Worm (Caenorhabditis elegans) whole organism, young adult: ENCODE results near the gene pfd-1.
A peak's percentile ranks its signal among the peaks of the same experiment; 100 is the strongest.

ENCODE experiments used
- B0019.2 ChIP-seq: fragments of 200-800 bp; sonication (Bioruptor generic); conservative IDR thresholded peaks from 2 replicates; pipeline ENCODE4 v1.3.6; 2022; ENCODE audit warnings: missing genetic modification reagents, missing genetic modification characterization, missing compliant biosample characterization
- C06A6.2 ChIP-seq: fragments of 200-800 bp; sonication (Bioruptor generic); conservative IDR thresholded peaks from 2 replicates; pipeline ENCODE4 v1.3.6; 2022; ENCODE audit warnings: missing genetic modification characterization, missing compliant biosample characterization
- D2030.7 ChIP-seq: fragments of 200-800 bp; sonication (Bioruptor generic); IDR thresholded peaks from 2 replicates; pipeline ENCODE4 v1.3.6; 2022; ENCODE audit warnings: missing genetic modification reagents, missing genetic modification characterization, missing compliant biosample characterization
- F10E7.11 ChIP-seq: sonication (generic microtip); optimal IDR thresholded peaks from 2 replicates; lab custom pipeline; 2017; ENCODE audit warnings: mild to moderate bottlenecking, missing genetic modification characterization, moderate library complexity, missing compliant biosample characterization
- F22D6.2 ChIP-seq: sonication (generic microtip); optimal IDR thresholded peaks from 2 replicates; lab custom pipeline; 2016; ENCODE audit warnings: mild to moderate bottlenecking, missing genetic modification characterization, missing compliant biosample characterization
- F37B4.10 ChIP-seq: fragments of 200-800 bp; sonication (Bioruptor generic); IDR thresholded peaks from 2 replicates; pipeline ENCODE4 v1.3.6; 2022; ENCODE audit warnings: missing genetic modification characterization, missing compliant biosample characterization
- F52B5.7 ChIP-seq: sonication (generic microtip); optimal IDR thresholded peaks from 2 replicates; lab custom pipeline; 2016; ENCODE audit warnings: mild to moderate bottlenecking, missing genetic modification characterization, missing compliant biosample characterization
- F57A8.1 ChIP-seq: fragments of 200-800 bp; sonication (Bioruptor generic); optimal IDR thresholded peaks from 2 replicates; lab custom pipeline; 2018; ENCODE audit warnings: mild to moderate bottlenecking, missing genetic modification characterization, moderate library complexity, missing compliant biosample characterization
- K12H6.12 ChIP-seq: fragments of 200-800 bp; sonication (Bioruptor generic); optimal IDR thresholded peaks from 2 replicates; lab custom pipeline; 2018; ENCODE audit warnings: mild to moderate bottlenecking, missing genetic modification characterization, missing compliant biosample characterization
- T07F8.4 ChIP-seq: sonication (generic microtip); optimal IDR thresholded peaks from 2 replicates; lab custom pipeline; 2016; ENCODE audit warnings: mild to moderate bottlenecking, missing genetic modification characterization, moderate library complexity, missing compliant biosample characterization
- T26A5.8 ChIP-seq: sonication (generic microtip); optimal IDR thresholded peaks from 2 replicates; lab custom pipeline; 2016; ENCODE audit warnings: missing genetic modification characterization, missing compliant biosample characterization
- Y53F4B.3 ChIP-seq: fragments of 200-800 bp; sonication (Bioruptor generic); IDR thresholded peaks from 2 replicates; pipeline ENCODE4 v1.3.6; 2022; ENCODE audit warnings: missing genetic modification reagents, missing genetic modification characterization, missing compliant biosample characterization
- aptf-2 ChIP-seq: fragments of 200-800 bp; sonication (Bioruptor generic); conservative IDR thresholded peaks from 2 replicates; pipeline ENCODE4 v1.3.6; 2022; ENCODE audit warnings: missing genetic modification reagents, missing genetic modification characterization, missing compliant biosample characterization
- atf-7 ChIP-seq: sonication (generic microtip); optimal IDR thresholded peaks from 2 replicates; lab custom pipeline; 2017; ENCODE audit warnings: mild to moderate bottlenecking, missing genetic modification characterization, missing compliant biosample characterization
- bed-1 ChIP-seq: fragments of 200-800 bp; sonication (Bioruptor generic); IDR thresholded peaks from 2 replicates; pipeline ENCODE4 v1.3.6; 2022; ENCODE audit warnings: missing genetic modification reagents, missing genetic modification characterization, missing compliant biosample characterization
- bed-2 ChIP-seq: fragments of 200-800 bp; sonication (Bioruptor generic); IDR thresholded peaks from 2 replicates; pipeline ENCODE4 v1.3.6; 2022; ENCODE audit warnings: missing genetic modification reagents, missing genetic modification characterization, missing compliant biosample characterization
- ccch-3 ChIP-seq: fragments of 200-800 bp; sonication (Bioruptor generic); optimal IDR thresholded peaks from 2 replicates; lab custom pipeline; 2018; ENCODE audit warnings: mild to moderate bottlenecking, missing genetic modification characterization, missing compliant biosample characterization
- ceh-27 ChIP-seq: fragments of 200-800 bp; sonication (Bioruptor generic); optimal IDR thresholded peaks from 2 replicates; lab custom pipeline; 2018; ENCODE audit warnings: mild to moderate bottlenecking, missing genetic modification characterization, moderate library complexity, missing compliant biosample characterization
- ceh-91 ChIP-seq: fragments of 200-800 bp; sonication (Bioruptor generic); IDR thresholded peaks from 2 replicates; pipeline ENCODE4 v1.3.6; 2022; ENCODE audit warnings: missing genetic modification reagents, missing genetic modification characterization, missing compliant biosample characterization
- dox-1 ChIP-seq: fragments of 200-800 bp; sonication (Bioruptor generic); IDR thresholded peaks from 2 replicates; pipeline ENCODE4 v1.3.6; 2022; ENCODE audit warnings: missing genetic modification reagents, missing genetic modification characterization, missing compliant biosample characterization
- dpff-1 ChIP-seq: sonication (generic microtip); optimal IDR thresholded peaks from 2 replicates; lab custom pipeline; 2017; ENCODE audit warnings: mild to moderate bottlenecking, missing genetic modification characterization, missing compliant biosample characterization
- egl-44 ChIP-seq: fragments of 200-800 bp; sonication (Bioruptor generic); IDR thresholded peaks from 2 replicates; pipeline ENCODE4 v1.3.6; 2022; ENCODE audit warnings: missing genetic modification reagents, missing genetic modification characterization, missing compliant biosample characterization
- ets-4 ChIP-seq: fragments of 200-800 bp; sonication (Bioruptor generic); optimal IDR thresholded peaks from 2 replicates; lab custom pipeline; 2018; ENCODE audit warnings: mild to moderate bottlenecking, missing genetic modification characterization, missing compliant biosample characterization
- gei-17 ChIP-seq: fragments of 200-800 bp; sonication (Bioruptor generic); optimal IDR thresholded peaks from 2 replicates; lab custom pipeline; 2018; ENCODE audit warnings: mild to moderate bottlenecking, missing genetic modification characterization, missing compliant biosample characterization
- let-607 ChIP-seq, 2 experiments: fragments of 200-800 bp in 1 of 2; sonication (Bioruptor generic) in 1 of 2; sonication (generic microtip) in 1 of 2; optimal IDR thresholded peaks; 2 replicates each; lab custom pipeline; 2016 to 2018; ENCODE audit warnings: mild to moderate bottlenecking in 2 of 2, missing compliant biosample characterization in 2 of 2, missing genetic modification characterization in 2 of 2, moderate library complexity in 2 of 2, missing genotype in 1 of 2
- lin-26 ChIP-seq: fragments of 200-800 bp; sonication (Bioruptor generic); IDR thresholded peaks from 2 replicates; pipeline ENCODE4 v1.3.6; 2022; ENCODE audit warnings: missing genetic modification reagents, missing genetic modification characterization, missing compliant biosample characterization
- lin-35 ChIP-seq, 3 experiments: fragments of 150-350 bp in 2 of 3; sonication (generic microtip) in 1 of 3; optimal IDR thresholded peaks; 2 replicates each; lab custom pipeline; 2014 to 2018; ENCODE audit warnings: missing biosample characterization in 3 of 3, missing genetic modification characterization in 3 of 3, missing genetic modification reagents in 3 of 3
- lin-54 ChIP-seq: fragments of 200-800 bp; sonication (Bioruptor generic); optimal IDR thresholded peaks from 2 replicates; lab custom pipeline; 2018; ENCODE audit warnings: mild to moderate bottlenecking, missing genetic modification characterization, missing compliant biosample characterization
- lir-1 ChIP-seq: fragments of 200-800 bp; sonication (Bioruptor generic); conservative IDR thresholded peaks from 2 replicates; pipeline ENCODE4 v1.3.6; 2022; ENCODE audit warnings: missing genetic modification reagents, missing genetic modification characterization, missing compliant biosample characterization
- mel-28 ChIP-seq: sonication (generic microtip); optimal IDR thresholded peaks from 2 replicates; lab custom pipeline; 2016; ENCODE audit warnings: borderline replicate concordance, mild to moderate bottlenecking, missing genetic modification characterization, missing compliant biosample characterization
- mes-4 ChIP-seq: sonication (generic microtip); optimal IDR thresholded peaks from 2 replicates; lab custom pipeline; 2016; ENCODE audit warnings: missing genotype, missing genetic modification characterization, missing compliant biosample characterization
- nhr-179 ChIP-seq: sonication (generic microtip); optimal IDR thresholded peaks from 2 replicates; lab custom pipeline; 2016; ENCODE audit warnings: mild to moderate bottlenecking, missing genetic modification characterization, missing compliant biosample characterization
- nhr-80 ChIP-seq: sonication (generic microtip); optimal IDR thresholded peaks from 2 replicates; lab custom pipeline; 2016; ENCODE audit warnings: missing genetic modification characterization, missing compliant biosample characterization
- nhr-90 ChIP-seq: sonication (generic microtip); optimal IDR thresholded peaks from 2 replicates; lab custom pipeline; 2016; ENCODE audit warnings: missing genotype, mild to moderate bottlenecking, missing genetic modification characterization, missing compliant biosample characterization
- pha-4 ChIP-seq: fragments of 150-350 bp; sonication (generic microtip); optimal IDR thresholded peaks from 2 replicates; lab custom pipeline; 2014; ENCODE audit warnings: missing biosample characterization, missing genetic modification reagents, missing genetic modification characterization
- rcor-1 ChIP-seq: fragments of 200-800 bp; sonication (Bioruptor generic); IDR thresholded peaks from 2 replicates; pipeline ENCODE4 v1.3.6; 2022; ENCODE audit warnings: missing genetic modification reagents, missing genetic modification characterization, missing compliant biosample characterization
- sdz-38 ChIP-seq: sonication (generic microtip); optimal IDR thresholded peaks from 2 replicates; lab custom pipeline; 2016; ENCODE audit warnings: missing genotype, missing genetic modification characterization, missing compliant biosample characterization
- sea-2 ChIP-seq: fragments of 200-800 bp; sonication (Bioruptor generic); IDR thresholded peaks from 2 replicates; pipeline ENCODE4 v1.3.6; 2022; ENCODE audit warnings: missing genetic modification characterization, missing compliant biosample characterization
- snpc-3.4 ChIP-seq: sonication (generic microtip); optimal IDR thresholded peaks from 2 replicates; lab custom pipeline; 2017; ENCODE audit warnings: missing genetic modification characterization, mild to moderate bottlenecking, missing compliant biosample characterization, antibody characterized with exemption, moderate library complexity, missing genotype, missing genetic modification reagents
- somi-1 ChIP-seq: fragments of 200-800 bp; sonication (Bioruptor generic); optimal IDR thresholded peaks from 2 replicates; lab custom pipeline; 2018; ENCODE audit warnings: mild to moderate bottlenecking, missing genetic modification characterization, missing compliant biosample characterization
- sptf-2 ChIP-seq: fragments of 200-800 bp; sonication (Bioruptor generic); optimal IDR thresholded peaks from 2 replicates; lab custom pipeline; 2018; ENCODE audit warnings: mild to moderate bottlenecking, missing genetic modification characterization, missing compliant biosample characterization
- tbx-9 ChIP-seq: sonication (generic microtip); optimal IDR thresholded peaks from 2 replicates; lab custom pipeline; 2016; ENCODE audit warnings: borderline replicate concordance, missing genetic modification characterization, inconsistent platforms, missing compliant biosample characterization
- tlf-1 ChIP-seq: fragments of 200-800 bp; sonication (Bioruptor generic); optimal IDR thresholded peaks from 2 replicates; lab custom pipeline; 2018; ENCODE audit warnings: mild to moderate bottlenecking, missing genetic modification characterization, missing compliant biosample characterization
- unc-130 ChIP-seq: sonication (generic microtip); optimal IDR thresholded peaks from 2 replicates; lab custom pipeline; 2016; ENCODE audit warnings: missing genetic modification reagents, missing genetic modification characterization, missing compliant biosample characterization
- unc-62 ChIP-seq: fragments of 150-350 bp; optimal IDR thresholded peaks from 2 replicates; lab custom pipeline; 2014; ENCODE audit warnings: missing biosample characterization, missing genetic modification reagents, missing genetic modification characterization
- xnd-1 ChIP-seq: sonication (generic microtip); optimal IDR thresholded peaks from 2 replicates; lab custom pipeline; 2016; ENCODE audit warnings: missing genotype, missing genetic modification reagents, missing genetic modification characterization, missing compliant biosample characterization
- ztf-25 ChIP-seq: fragments of 200-800 bp; sonication (Bioruptor generic); IDR thresholded peaks from 2 replicates; pipeline ENCODE4 v1.3.6; 2022; ENCODE audit warnings: missing genetic modification reagents, missing genetic modification characterization, missing compliant biosample characterization
- ztf-26 ChIP-seq: sonication (generic microtip); optimal IDR thresholded peaks from 2 replicates; lab custom pipeline; 2017; ENCODE audit warnings: missing genetic modification characterization, missing compliant biosample characterization

The pfd-1 gene

DNA sequence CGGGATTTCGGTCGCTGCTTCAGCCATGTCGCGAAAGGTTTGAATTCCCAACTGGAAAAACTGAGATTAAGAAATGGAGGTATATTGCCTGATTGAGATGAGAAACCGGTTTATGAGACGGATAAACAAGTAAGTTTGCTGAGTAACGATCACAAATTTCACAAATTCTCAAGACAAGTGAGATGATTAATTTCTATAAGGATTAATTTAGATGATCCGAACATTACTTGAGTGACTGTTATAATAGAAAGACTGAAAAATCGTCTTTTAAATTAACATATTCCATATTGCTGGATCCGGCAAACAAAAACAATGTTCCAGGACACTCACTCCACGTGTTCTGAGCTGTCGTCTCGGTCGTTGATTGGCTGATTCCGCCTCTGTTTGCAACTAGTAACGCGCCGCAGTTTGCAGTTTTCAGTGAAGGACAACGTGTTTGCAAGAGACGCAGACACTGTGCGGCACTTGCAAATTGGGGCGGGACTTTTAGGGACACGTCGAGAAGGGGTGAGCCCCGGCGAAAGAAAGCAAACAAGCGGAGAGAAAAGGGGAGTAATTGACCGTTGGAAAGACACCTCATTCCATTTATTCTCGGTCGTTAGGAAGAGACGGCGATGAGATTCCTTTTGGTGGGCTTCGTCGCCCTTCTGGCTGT is 30.9 kb upstream of the pfd-1 start, which contains the start of the genes imp-2 and enpl-1 (continued):
- TF ChIP-seq snpc-3.4: no peak
- TF ChIP-seq aptf-2 (GFP tag; lab: Robert Waterston, UW): no peak
- TF ChIP-seq ets-4: peak; percentile 80
- peak; percentile 66; the same call in 1 of the 2 replicates for TF ChIP-seq lin-26 (GFP tag; lab: Robert Waterston, UW)
- TF ChIP-seq egl-44: peak; percentile 55; the same call in 1 of the 2 replicates
- 0 out of 2 replicates have a peak, but pooled peaks have one; percentile 30 for TF ChIP-seq ztf-25
- no peak for TF ChIP-seq pha-4
- peak; percentile 63 for TF ChIP-seq atf-7
- no peak for TF ChIP-seq ccch-3 (GFP tag; lab: Kevin White, UChicago)
- TF ChIP-seq D2030.7: peak; percentile 53; the same call in 1 of the 2 replicates
- no peak for TF ChIP-seq tbx-9 (tag; lab: Kevin White, UChicago)
- TF ChIP-seq F37B4.10 (GFP tag; lab: Robert Waterston, UW): no peak
- no peak for TF ChIP-seq sea-2 (GFP tag; lab: Robert Waterston, UW)
- TF ChIP-seq bed-2: no peak
- TF ChIP-seq unc-130 (GFP tag; lab: Kevin White, UChicago): no peak
- no peak for TF ChIP-seq F10E7.11
- TF ChIP-seq tlf-1 (GFP tag; lab: Kevin White, UChicago): peak; percentile 86
- peak; percentile 86 for TF ChIP-seq K12H6.12 (tag; lab: Kevin White, UChicago)
- TF ChIP-seq bed-1 (GFP tag; lab: Robert Waterston, UW): no peak
- no peak for TF ChIP-seq nhr-179 (tag; lab: Kevin White, UChicago)
- no peak for TF ChIP-seq dpff-1 (tag; lab: Kevin White, UChicago)
- TF ChIP-seq ztf-26: peak; percentile 37
- TF ChIP-seq rcor-1 (GFP tag; lab: Robert Waterston, UW): peak; percentile 75
- peak in 1 of 3 experiments; percentile 51 for TF ChIP-seq lin-35 (GFP tag; optimal IDR thresholded peaks at IDR 0.05; lab: Kevin White, UChicago)
- no peak for TF ChIP-seq sdz-38 (tag; lab: Kevin White, UChicago)
- no peak for TF ChIP-seq T26A5.8 (tag; lab: Kevin White, UChicago)
- TF ChIP-seq F57A8.1: peak; percentile 40
- peak; percentile 100 for TF ChIP-seq let-607 (tag; optimal IDR thresholded peaks at IDR 0.05; lab: Kevin White, UChicago)
- TF ChIP-seq dox-1: peak; percentile 96
- TF ChIP-seq xnd-1 (tag; lab: Kevin White, UChicago): no peak
- TF ChIP-seq Y53F4B.3 (GFP tag; lab: Robert Waterston, UW): no peak
- TF ChIP-seq unc-62: peak; percentile 11
- no peak for TF ChIP-seq ceh-91
- TF ChIP-seq lir-1 (GFP tag; lab: Robert Waterston, UW): peak; percentile 58; the same call in 1 of the 2 replicates
- peak; percentile 74 for TF ChIP-seq somi-1 (GFP tag; lab: Kevin White, UChicago)
- TF ChIP-seq B0019.2 (GFP tag; lab: Robert Waterston, UW): no peak
- TF ChIP-seq C06A6.2 (GFP tag; lab: Robert Waterston, UW): peak; percentile 80
- TF ChIP-seq nhr-80 (tag; lab: Kevin White, UChicago): peak; percentile 96
- TF ChIP-seq mes-4 (tag; lab: Kevin White, UChicago): no peak
- TF ChIP-seq F22D6.2: peak; percentile 51
- TF ChIP-seq T07F8.4 (tag; lab: Kevin White, UChicago): no peak
- TF ChIP-seq mel-28 (tag; lab: Kevin White, UChicago): no peak
- TF ChIP-seq F52B5.7: no peak
- peak; percentile 82 for TF ChIP-seq lin-54 (GFP tag; lab: Kevin White, UChicago)
- peak; percentile 82 for TF ChIP-seq nhr-90 (tag; lab: Kevin White, UChicago)
- peak; percentile 46 for TF ChIP-seq gei-17 (GFP tag; lab: Kevin White, UChicago)
- peak; percentile 88 for TF ChIP-seq ceh-27 (GFP tag; lab: Kevin White, UChicago)
- no peak for TF ChIP-seq sptf-2
